Fruit fly (Drosophila melanogaster) whole organism, wandering third instar larva: ENCODE measurements around the gene AANATL2.

Source experiments
- Abd-B ChIP-seq: fragments of >200 bp; optimal IDR thresholded peaks from 2 replicates; lab custom pipeline; 2017; ENCODE audit warnings: missing biosample characterization, missing genetic modification characterization
- OdsH ChIP-seq: fragments of 200-800 bp; sonication (Bioruptor generic); optimal IDR thresholded peaks from 2 replicates; lab custom pipeline; 2016; ENCODE audit warnings: missing biosample characterization, mild to moderate bottlenecking, missing genetic modification characterization
- brk ChIP-seq: fragments of 200-800 bp; sonication (Bioruptor generic); optimal IDR thresholded peaks from 2 replicates; lab custom pipeline; 2016; ENCODE audit warnings: missing biosample characterization, mild to moderate bottlenecking, missing genetic modification characterization
- h ChIP-seq: fragments of 200-800 bp; sonication (Bioruptor generic); optimal IDR thresholded peaks from 3 replicates; lab custom pipeline; 2016; ENCODE audit warnings: missing biosample characterization, mild to moderate bottlenecking, missing genetic modification characterization
- psq ChIP-seq: fragments of 200-800 bp; sonication (Bioruptor generic); optimal IDR thresholded peaks from 3 replicates; lab custom pipeline; 2017; ENCODE audit warnings: missing biosample characterization, mild to moderate bottlenecking, missing genetic modification characterization, moderate library complexity
- sage ChIP-seq: fragments of 200-800 bp; sonication (Bioruptor generic); optimal IDR thresholded peaks from 2 replicates; lab custom pipeline; 2016; ENCODE audit warnings: missing biosample characterization, mild to moderate bottlenecking, missing genetic modification characterization
- usp ChIP-seq: fragments of >200 bp; optimal IDR thresholded peaks from 2 replicates; lab custom pipeline; 2017; ENCODE audit warnings: missing biosample characterization, missing genetic modification characterization

- TF ChIP-seq OdsH (no peak), brk (GFP tag; lab: Kevin White, UChicago) (no peak), sage (GFP tag; lab: Kevin White, UChicago) (no peak), h (GFP tag; lab: Kevin White, UChicago) (peak; percentile 23), Abd-B (GFP tag; lab: Kevin White, UChicago) (no peak), usp (GFP tag; lab: Kevin White, UChicago) (no peak), psq (no peak)
These were observed 36.8 kb upstream of the AANATL2 start for dm6 chr2L:6218669-6219406.
